Worm (Caenorhabditis elegans) whole organism, L4/young adult: ENCODE results near the gene nep-26.

Experiments used
- W03F9.2 ChIP-seq: fragments of 150-350 bp; optimal IDR thresholded peaks from 2 replicates; lab custom pipeline; 2014; ENCODE audit warnings: missing biosample characterization, missing genetic modification characterization
- dao-5 ChIP-seq: sonication (generic microtip); optimal IDR thresholded peaks from 2 replicates; lab custom pipeline; 2016; ENCODE audit warnings: missing genotype, missing genetic modification characterization, moderate library complexity, missing compliant biosample characterization
- him-1 ChIP-seq: sonication (generic microtip); optimal IDR thresholded peaks from 2 replicates; lab custom pipeline; 2016; ENCODE audit warnings: missing genotype, missing genetic modification reagents, missing genetic modification characterization, missing compliant biosample characterization

DNA sequence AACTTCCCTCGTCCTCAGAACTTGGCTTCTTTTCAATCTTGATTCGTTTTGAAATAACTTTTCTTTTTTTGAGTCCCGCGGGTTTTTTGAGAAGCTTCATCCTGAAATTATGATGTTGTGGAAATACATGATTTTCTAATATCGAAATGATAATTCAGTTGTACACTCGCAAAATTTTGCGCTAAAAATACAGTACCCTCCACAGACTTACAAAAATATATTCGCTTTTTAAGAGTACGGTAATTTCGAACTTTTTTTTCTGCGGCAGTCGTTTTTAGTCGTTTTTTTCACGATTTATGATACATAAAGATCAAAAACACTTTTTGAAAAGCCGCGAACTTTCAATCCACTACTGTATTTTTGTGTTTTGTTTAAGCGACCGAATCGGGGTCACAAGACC is 45.1 kb upstream of the nep-26 start, which contains the start of gene pro-2:
- TF ChIP-seq dao-5 (tag; lab: Kevin White, UChicago) (no peak), W03F9.2 (tag; lab: Kevin White, UChicago) (no peak), him-1 (tag; lab: Kevin White, UChicago) (no peak)
